Fruit fly (Drosophila melanogaster) whole organism, adult: ENCODE data around the gene CG33080.

Source experiments
- CG11617 ChIP-seq: fragments of 200-800 bp; sonication (Bioruptor generic); optimal IDR thresholded peaks from 2 replicates; lab custom pipeline; 2017; ENCODE audit warnings: mild to moderate bottlenecking, missing biosample characterization, missing genetic modification reagents, missing genetic modification characterization
- CG12768 ChIP-seq: fragments of 200-800 bp; sonication (Bioruptor generic); optimal IDR thresholded peaks from 2 replicates; lab custom pipeline; 2017; ENCODE audit warnings: missing biosample characterization, missing genetic modification characterization, mild to moderate bottlenecking, moderate library complexity, missing genetic modification reagents
- CG14711 ChIP-seq: fragments of 200-800 bp; sonication (Bioruptor generic); optimal IDR thresholded peaks from 2 replicates; lab custom pipeline; 2018; ENCODE audit warnings: missing biosample characterization, mild to moderate bottlenecking, missing genetic modification characterization, moderate library complexity
- CG1620 ChIP-seq: fragments of 200-800 bp; sonication (Bioruptor generic); optimal IDR thresholded peaks from 2 replicates; lab custom pipeline; 2016; ENCODE audit warnings: missing biosample characterization, missing genetic modification characterization
- CG33017 ChIP-seq: fragments of 200-800 bp; sonication (Bioruptor generic); optimal IDR thresholded peaks from 2 replicates; lab custom pipeline; 2018; ENCODE audit warnings: missing biosample characterization, mild to moderate bottlenecking, missing genetic modification characterization, moderate library complexity
- CG5204 ChIP-seq: fragments of 200-800 bp; sonication (Bioruptor generic); optimal IDR thresholded peaks from 2 replicates; lab custom pipeline; 2016; ENCODE audit warnings: missing biosample characterization, missing genetic modification characterization
- CG7045 ChIP-seq: fragments of 200-800 bp; sonication (Bioruptor generic); optimal IDR thresholded peaks from 2 replicates; lab custom pipeline; 2017; ENCODE audit warnings: missing biosample characterization, mild to moderate bottlenecking, missing genetic modification characterization
- CG7101 ChIP-seq: fragments of 200-800 bp; sonication (Bioruptor generic); optimal IDR thresholded peaks from 2 replicates; lab custom pipeline; 2018; ENCODE audit warnings: missing biosample characterization, mild to moderate bottlenecking, missing genetic modification characterization, moderate library complexity
- Clk ChIP-seq: fragments of 200-800 bp; sonication (Bioruptor generic); optimal IDR thresholded peaks from 2 replicates; lab custom pipeline; 2017; ENCODE audit warnings: missing biosample characterization, missing genetic modification characterization
- Crg-1 ChIP-seq: fragments of 200-800 bp; sonication (Bioruptor generic); optimal IDR thresholded peaks from 2 replicates; lab custom pipeline; 2016; ENCODE audit warnings: missing biosample characterization, missing genetic modification characterization
- Hr96 ChIP-seq: fragments of 200-800 bp; sonication (Bioruptor generic); optimal IDR thresholded peaks from 2 replicates; lab custom pipeline; 2016; ENCODE audit warnings: missing biosample characterization, missing genetic modification characterization
- Mnt ChIP-seq: fragments of 200-800 bp; sonication (Bioruptor generic); optimal IDR thresholded peaks from 2 replicates; lab custom pipeline; 2016; ENCODE audit warnings: missing biosample characterization, mild to moderate bottlenecking, missing genetic modification characterization
- bab1 ChIP-seq: fragments of 200-800 bp; sonication (Bioruptor generic); optimal IDR thresholded peaks from 3 replicates; lab custom pipeline; 2019; ENCODE audit warnings: missing biosample characterization, mild to moderate bottlenecking, missing genetic modification characterization, moderate library complexity
- cic ChIP-seq: fragments of 200-800 bp; sonication (Bioruptor generic); optimal IDR thresholded peaks from 2 replicates; lab custom pipeline; 2017; ENCODE audit warnings: missing biosample characterization, mild to moderate bottlenecking, missing genetic modification characterization, moderate library complexity
- cnc ChIP-seq, 2 experiments: fragments of >200 bp; optimal IDR thresholded peaks; 2 replicates each; lab custom pipeline; 2017
- kay ChIP-seq: fragments of 200-800 bp; sonication (Bioruptor generic); peaks from one replicate; lab custom pipeline; 2016; ENCODE audit warnings: missing biosample characterization, missing genetic modification characterization, borderline replicate concordance
- ovo ChIP-seq: fragments of 200-800 bp; sonication (Bioruptor generic); optimal IDR thresholded peaks from 2 replicates; lab custom pipeline; 2016; ENCODE audit warnings: missing biosample characterization, missing genetic modification characterization
- pad ChIP-seq: fragments of 200-800 bp; sonication (Bioruptor generic); optimal IDR thresholded peaks from 3 replicates; lab custom pipeline; 2017; ENCODE audit warnings: missing biosample characterization, missing genetic modification characterization, mild to moderate bottlenecking, moderate library complexity, missing genetic modification reagents
- tj ChIP-seq: fragments of 200-800 bp; sonication (Bioruptor generic); optimal IDR thresholded peaks from 3 replicates; lab custom pipeline; 2017; ENCODE audit warnings: missing biosample characterization, mild to moderate bottlenecking, missing genetic modification characterization, moderate library complexity
- toe ChIP-seq: fragments of 200-800 bp; sonication (Bioruptor generic); optimal IDR thresholded peaks from 2 replicates; lab custom pipeline; 2016; ENCODE audit warnings: missing biosample characterization, missing genetic modification characterization

The CG33080 gene

dm6 chrX:5695035-5695434 is 22.5 kb downstream of the CG33080 start, which contains the start of gene CG3149:
TSS of gene CG3149 (minus strand) at chrX:5695205.
- TF ChIP-seq Crg-1 (no peak), bab1 (GFP tag; lab: Kevin White, UChicago) (peak; percentile 32), tj (GFP tag; lab: Kevin White, UChicago) (no peak), Hr96 (GFP tag; lab: Kevin White, UChicago) (no peak)

dm6 chrX:5690651-5691379 is 26.8 kb downstream of the CG33080 start:
- TF ChIP-seq bab1 (GFP tag; lab: Kevin White, UChicago) (peak; percentile 22), CG11617 (GFP tag; lab: Kevin White, UChicago) (no peak), CG1620 (GFP tag; lab: Kevin White, UChicago) (no peak), CG12768 (GFP tag; lab: Kevin White, UChicago) (no peak), ovo (GFP tag; lab: Kevin White, UChicago) (no peak), Mnt (GFP tag; lab: Kevin White, UChicago) (peak; percentile 13), CG33017 (tag; lab: Kevin White, UChicago) (no peak), pad (no peak)

dm6 chrX:5690216-5690523 is 27.4 kb downstream of the CG33080 start:
- TF ChIP-seq Hr96 (GFP tag; lab: Kevin White, UChicago) (no peak), CG7045 (GFP tag; lab: Kevin White, UChicago) (no peak), Crg-1 (no peak), CG14711 (tag; lab: Kevin White, UChicago) (no peak), tj (GFP tag; lab: Kevin White, UChicago) (no peak), pad (no peak), CG11617 (GFP tag; lab: Kevin White, UChicago) (no peak), bab1 (GFP tag; lab: Kevin White, UChicago) (no peak), Clk (GFP tag; lab: Kevin White, UChicago) (no peak), toe (no peak), cnc (optimal IDR thresholded peaks at IDR 0.05; lab: Kevin White, UChicago) (no peak), CG1620 (GFP tag; lab: Kevin White, UChicago) (no peak), cic (no peak), CG33017 (tag; lab: Kevin White, UChicago) (no peak), CG5204 (GFP tag; lab: Kevin White, UChicago) (no peak), CG7101 (tag; lab: Kevin White, UChicago) (no peak), kay (GFP tag; lab: Kevin White, UChicago) (no peak), ovo (GFP tag; lab: Kevin White, UChicago) (no peak), Mnt (GFP tag; lab: Kevin White, UChicago) (no peak)

dm6 chrX:5689417-5690215 is 28.0 kb downstream of the CG33080 start, which contains the start of the genes PGAP1 and cv:
TSS of gene PGAP1 (minus strand) at chrX:5689473.
TSS of gene cv (plus strand) at chrX:5690002.
- TF ChIP-seq bab1 (GFP tag; lab: Kevin White, UChicago), result peak; percentile 25
- TF ChIP-seq cic, result no peak
- no peak for TF ChIP-seq tj (GFP tag; lab: Kevin White, UChicago)
- TF ChIP-seq pad, result peak; percentile 29
- TF ChIP-seq CG1620 (GFP tag; lab: Kevin White, UChicago), result peak; percentile 42
- TF ChIP-seq CG7045 (GFP tag; lab: Kevin White, UChicago), result no peak
- TF ChIP-seq CG11617 (GFP tag; lab: Kevin White, UChicago), result peak; percentile 37
- no peak for TF ChIP-seq kay (GFP tag; lab: Kevin White, UChicago)
- TF ChIP-seq CG7101 (tag; lab: Kevin White, UChicago), result peak; percentile 42
- no peak for TF ChIP-seq ovo (GFP tag; lab: Kevin White, UChicago)
- peak; percentile 62 for TF ChIP-seq toe
- TF ChIP-seq CG14711 (tag; lab: Kevin White, UChicago), result peak; percentile 54
- TF ChIP-seq Hr96 (GFP tag; lab: Kevin White, UChicago), result no peak
- peak; percentile 9 for TF ChIP-seq Crg-1

- no peak for TF ChIP-seq Hr96 (GFP tag; lab: Kevin White, UChicago)
- TF ChIP-seq CG11617 (GFP tag; lab: Kevin White, UChicago), result no peak
- no peak for TF ChIP-seq cic
- no peak for TF ChIP-seq CG7101 (tag; lab: Kevin White, UChicago)
- TF ChIP-seq CG14711 (tag; lab: Kevin White, UChicago), result no peak
- TF ChIP-seq CG7045 (GFP tag; lab: Kevin White, UChicago), result no peak
- TF ChIP-seq toe, result no peak
- TF ChIP-seq kay (GFP tag; lab: Kevin White, UChicago), result no peak
Measured at dm6 chrX:5682940-5683339, 34.6 kb downstream of the CG33080 start, which contains the start of gene CG42449. TSS of gene CG42449 (plus strand) at chrX:5683240.
